Worm (Caenorhabditis elegans) whole organism, L1 larva: ENCODE data around the gene T28A11.3.

Experiments
- Y116A8C.19 ChIP-seq: sonication (generic microtip); optimal IDR thresholded peaks from 2 replicates; lab custom pipeline; 2016; ENCODE audit warnings: missing compliant biosample characterization, missing genetic modification characterization, borderline replicate concordance
- ces-1 ChIP-seq: fragments of 150-350 bp; optimal IDR thresholded peaks from 2 replicates; lab custom pipeline; 2014; ENCODE audit warnings: missing biosample characterization, missing genetic modification reagents, missing genetic modification characterization
- dpl-1 ChIP-seq, 3 experiments: fragments of 150-350 bp in 2 of 3; sonication (generic microtip) in 1 of 3; optimal IDR thresholded peaks; 2 replicates each; lab custom pipeline; 2014 to 2017; ENCODE audit warnings: missing biosample characterization in 3 of 3, missing genetic modification characterization in 3 of 3, missing genetic modification reagents in 3 of 3
- lin-35 ChIP-seq, 2 experiments: fragments of 150-350 bp; optimal IDR thresholded peaks; 2 replicates each; lab custom pipeline; 2014; ENCODE audit warnings: missing biosample characterization in 2 of 2, missing genetic modification characterization in 2 of 2, missing genetic modification reagents in 2 of 2

DNA sequence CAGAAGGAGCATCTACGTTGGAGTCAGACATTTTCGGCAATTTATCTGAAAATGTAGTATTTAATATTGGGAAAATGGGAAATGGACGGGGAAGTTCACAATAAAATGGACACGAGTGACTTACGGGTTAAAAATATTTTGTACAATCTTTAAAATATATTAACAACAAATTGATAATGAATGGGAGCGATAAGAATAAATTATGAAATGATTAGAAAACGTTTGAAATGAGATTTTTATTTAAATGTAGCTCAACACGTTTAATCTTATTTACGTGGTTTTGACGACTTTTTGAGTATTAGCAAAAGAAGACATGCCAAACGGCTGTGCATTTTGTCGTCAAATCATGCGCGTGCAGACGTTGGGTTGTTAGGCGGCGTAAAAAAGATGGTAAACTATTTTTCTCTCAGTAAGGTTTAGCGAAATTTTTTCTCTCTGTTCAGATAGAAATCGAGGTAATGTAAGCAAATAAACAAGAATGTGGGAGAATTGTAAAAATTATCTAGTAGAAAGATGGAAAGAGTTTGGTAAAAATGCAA is 3.0 kb downstream of the T28A11.3 start, which contains the start of gene fbxa-64:
- no peak for TF ChIP-seq Y116A8C.19 (tag; lab: Kevin White, UChicago)
- peak; percentile 27 to 46 for TF ChIP-seq lin-35 (GFP tag; optimal IDR thresholded peaks at IDR 0.05; lab: Kevin White, UChicago)
- no peak for TF ChIP-seq ces-1 (GFP tag; lab: Kevin White, UChicago)
- TF ChIP-seq dpl-1 (GFP tag; optimal IDR thresholded peaks at IDR 0.05; lab: Kevin White, UChicago), result peak in 2 of 3 experiments; percentile 26 to 53
